Fruit fly (Drosophila melanogaster): ENCODE data around the gene CG14022.
A peak's percentile ranks its signal among the peaks of the same experiment; 100 is the strongest.

Gene CG14022

DNA sequence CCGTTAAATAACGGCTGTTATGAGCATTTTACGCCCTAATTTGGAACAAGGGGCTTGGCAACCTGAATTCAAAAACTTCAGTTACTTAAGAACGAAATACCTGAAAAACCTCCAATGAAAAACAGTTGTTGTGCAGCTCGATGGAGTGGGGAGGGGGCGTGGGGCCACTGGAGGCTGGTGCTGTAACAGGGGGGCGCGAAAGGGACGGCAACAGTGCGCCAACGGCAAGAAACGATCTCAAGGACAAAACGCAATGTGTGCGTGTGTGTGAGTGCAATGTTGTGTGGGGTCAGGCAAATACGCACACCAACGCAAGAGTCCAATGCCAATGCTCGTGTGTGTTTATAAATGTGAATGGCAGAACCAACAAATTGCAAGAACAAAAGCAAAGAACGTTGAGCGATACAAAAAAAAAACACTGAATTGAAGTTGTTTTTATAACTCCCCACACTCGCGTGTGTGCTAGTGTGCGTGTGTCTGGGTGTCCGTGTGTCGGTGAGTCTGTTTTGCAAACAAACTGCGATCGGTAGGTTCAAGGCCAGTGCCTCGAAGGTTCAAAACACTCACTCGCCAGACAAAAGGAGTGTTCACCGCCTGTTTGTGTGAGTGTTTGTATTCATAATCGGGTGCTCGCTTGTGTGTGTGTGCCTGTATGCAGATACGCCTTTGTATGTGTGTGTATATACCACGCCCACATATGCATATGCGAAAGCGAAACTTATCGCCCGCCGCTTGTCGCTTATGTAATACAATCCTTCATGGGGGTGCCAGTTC, 36.6 kb downstream of the CG14022 start:
- TF ChIP-seq Snoo (tag; optimal IDR thresholded peaks at IDR 0.05) (no peak), Pif1A (GFP tag; optimal IDR thresholded peaks at IDR 0.05) (no peak), CG9948 (tag; optimal IDR thresholded peaks at IDR 0.05) (no peak), CG8159 (tag; optimal IDR thresholded peaks at IDR 0.05) (no peak), CG17806 (tag; optimal IDR thresholded peaks at IDR 0.05) (peak; percentile 14), Ets98B (GFP tag; IDR thresholded peaks at IDR 0.05) (no peak), CG4496 (GFP tag; IDR thresholded peaks at IDR 0.05) (no peak), CG12605 (GFP tag; IDR thresholded peaks at IDR 0.05) (peak; percentile 52; the same call in 1 of the 2 replicates), CG13204 (GFP tag; optimal IDR thresholded peaks at IDR 0.05) (peak; percentile 44), CG15710 (tag; optimal IDR thresholded peaks at IDR 0.05) (peak; percentile 22), D1 (tag; optimal IDR thresholded peaks at IDR 0.05) (no peak), CG8301 (tag; optimal IDR thresholded peaks at IDR 0.05) (no peak), EcR (GFP tag; optimal IDR thresholded peaks at IDR 0.05) (peak; percentile 99), Pif1B (GFP tag; optimal IDR thresholded peaks at IDR 0.05) (no peak), fd96Ca (GFP tag; IDR thresholded peaks at IDR 0.05) (peak; percentile 6; the same call in 1 of the 3 replicates), rn (GFP tag; IDR thresholded peaks at IDR 0.05) (no peak), CG10348 (GFP tag; IDR thresholded peaks at IDR 0.05) (no peak), gl (tag; optimal IDR thresholded peaks at IDR 0.05) (peak; percentile 62), CG34367 (tag; optimal IDR thresholded peaks at IDR 0.05) (peak; percentile 35), CG14655 (GFP tag; optimal IDR thresholded peaks at IDR 0.05) (no peak), CG32121 (GFP tag; IDR thresholded peaks at IDR 0.05) (no peak)

DNA sequence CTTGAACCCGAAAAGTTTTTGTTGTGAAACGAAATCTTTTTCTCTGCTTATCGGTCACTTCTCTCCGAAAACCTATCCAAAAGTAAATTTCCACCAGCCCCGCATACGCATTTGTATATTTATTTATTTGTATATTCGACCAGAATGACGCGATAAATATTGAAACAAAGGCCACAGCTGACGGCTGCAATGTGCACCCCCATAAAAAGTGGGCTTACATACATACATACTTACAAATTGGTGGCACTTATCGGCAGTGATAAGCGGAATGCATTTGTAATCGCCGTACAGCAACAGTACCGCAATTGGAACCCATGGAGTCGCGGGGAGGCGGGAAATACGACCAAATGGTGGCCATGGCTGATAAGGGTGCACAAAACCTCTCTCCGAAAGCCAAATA, 37.5 kb downstream of the CG14022 start:
- TF ChIP-seq rn (GFP tag; IDR thresholded peaks at IDR 0.05): no peak
- TF ChIP-seq EcR (GFP tag; optimal IDR thresholded peaks at IDR 0.05): peak; percentile 79

DNA sequence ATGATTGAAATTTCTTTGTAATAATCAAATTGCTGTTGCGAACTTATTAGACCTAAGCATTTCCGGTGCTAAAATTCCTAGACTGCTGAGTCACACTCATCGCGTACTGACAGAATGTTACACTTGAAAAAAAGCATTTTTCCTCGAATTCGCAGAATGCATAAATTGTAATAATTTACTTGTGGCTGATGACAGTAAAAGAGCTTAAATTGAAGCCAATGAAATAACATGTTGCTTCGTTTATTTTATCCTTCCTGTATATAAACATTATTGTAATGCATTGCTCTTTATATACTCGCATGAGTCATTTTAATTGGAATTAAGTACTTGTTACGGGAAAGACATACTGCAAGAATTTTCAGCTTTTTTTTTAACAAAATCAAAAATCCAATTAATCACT, 38.1 kb downstream of the CG14022 start:
- TF ChIP-seq CG8301 (tag; optimal IDR thresholded peaks at IDR 0.05): no peak
- TF ChIP-seq CG4496 (GFP tag; IDR thresholded peaks at IDR 0.05): no peak
- no peak for TF ChIP-seq Snoo (tag; optimal IDR thresholded peaks at IDR 0.05)
- TF ChIP-seq D1 (tag; optimal IDR thresholded peaks at IDR 0.05): no peak
- TF ChIP-seq CG32121 (GFP tag; IDR thresholded peaks at IDR 0.05): no peak
- no peak for TF ChIP-seq CG12605 (GFP tag; IDR thresholded peaks at IDR 0.05)
- TF ChIP-seq CG13204 (GFP tag; optimal IDR thresholded peaks at IDR 0.05): no peak
- TF ChIP-seq gl (tag; optimal IDR thresholded peaks at IDR 0.05): no peak
- no peak for TF ChIP-seq fd96Ca (GFP tag; IDR thresholded peaks at IDR 0.05)
- peak; percentile 9 for TF ChIP-seq CG34367 (tag; optimal IDR thresholded peaks at IDR 0.05)
- TF ChIP-seq CG14655 (GFP tag; optimal IDR thresholded peaks at IDR 0.05): no peak
- TF ChIP-seq CG17806 (tag; optimal IDR thresholded peaks at IDR 0.05): peak; percentile 50
- TF ChIP-seq EcR (GFP tag; optimal IDR thresholded peaks at IDR 0.05): no peak
- TF ChIP-seq CG15710 (tag; optimal IDR thresholded peaks at IDR 0.05): no peak
- peak; percentile 25 for TF ChIP-seq CG9948 (tag; optimal IDR thresholded peaks at IDR 0.05)
- TF ChIP-seq Pif1B (GFP tag; optimal IDR thresholded peaks at IDR 0.05): no peak
- TF ChIP-seq rn (GFP tag; IDR thresholded peaks at IDR 0.05): no peak
- no peak for TF ChIP-seq Ets98B (GFP tag; IDR thresholded peaks at IDR 0.05)
- no peak for TF ChIP-seq Pif1A (GFP tag; optimal IDR thresholded peaks at IDR 0.05)
- no peak for TF ChIP-seq CG10348 (GFP tag; IDR thresholded peaks at IDR 0.05)
- peak; percentile 44 for TF ChIP-seq CG8159 (tag; optimal IDR thresholded peaks at IDR 0.05)

DNA sequence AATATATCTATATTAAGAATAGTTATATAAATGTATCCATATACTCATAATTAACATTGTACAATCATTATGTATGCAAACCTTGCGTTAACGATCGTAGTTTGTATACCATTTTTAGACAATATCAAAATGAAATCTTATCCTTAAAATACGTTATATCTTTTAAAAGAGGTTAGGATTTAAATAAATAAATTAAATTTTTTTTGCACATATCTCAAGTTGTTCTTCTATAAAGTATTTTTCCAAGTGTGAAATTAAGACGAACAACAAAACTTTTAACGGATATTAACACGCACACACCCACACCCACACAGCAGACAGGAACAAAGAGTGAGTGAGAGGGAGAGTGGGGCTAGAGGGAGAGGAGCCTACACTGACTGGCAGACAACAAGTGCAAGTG, 38.8 kb downstream of the CG14022 start:
- peak; percentile 47 for TF ChIP-seq CG8301 (tag; optimal IDR thresholded peaks at IDR 0.05)
- TF ChIP-seq CG34367 (tag; optimal IDR thresholded peaks at IDR 0.05): peak; percentile 76
- TF ChIP-seq rn (GFP tag; IDR thresholded peaks at IDR 0.05): no peak
- peak; percentile 47 for TF ChIP-seq CG14655 (GFP tag; optimal IDR thresholded peaks at IDR 0.05)
- no peak for TF ChIP-seq CG4496 (GFP tag; IDR thresholded peaks at IDR 0.05)
- TF ChIP-seq Pif1B (GFP tag; optimal IDR thresholded peaks at IDR 0.05): peak; percentile 48
- TF ChIP-seq fd96Ca (GFP tag; IDR thresholded peaks at IDR 0.05): no peak
- TF ChIP-seq CG15710 (tag; optimal IDR thresholded peaks at IDR 0.05): peak; percentile 89
- TF ChIP-seq Snoo (tag; optimal IDR thresholded peaks at IDR 0.05): peak; percentile 33
- TF ChIP-seq CG10348 (GFP tag; IDR thresholded peaks at IDR 0.05): no peak
- peak; percentile 18 for TF ChIP-seq CG13204 (GFP tag; optimal IDR thresholded peaks at IDR 0.05)
- TF ChIP-seq gl (tag; optimal IDR thresholded peaks at IDR 0.05): peak; percentile 49
- no peak for TF ChIP-seq Ets98B (GFP tag; IDR thresholded peaks at IDR 0.05)
- peak; percentile 88 for TF ChIP-seq CG8159 (tag; optimal IDR thresholded peaks at IDR 0.05)
- TF ChIP-seq CG9948 (tag; optimal IDR thresholded peaks at IDR 0.05): peak; percentile 76
- peak; percentile 81 for TF ChIP-seq CG17806 (tag; optimal IDR thresholded peaks at IDR 0.05)
- peak; percentile 24 for TF ChIP-seq Pif1A (GFP tag; optimal IDR thresholded peaks at IDR 0.05)
- TF ChIP-seq CG12605 (GFP tag; IDR thresholded peaks at IDR 0.05): peak; percentile 52; the same call in 1 of the 2 replicates
- TF ChIP-seq EcR (GFP tag; optimal IDR thresholded peaks at IDR 0.05): peak; percentile 89
- TF ChIP-seq CG32121 (GFP tag; IDR thresholded peaks at IDR 0.05): no peak
- peak; percentile 39 for TF ChIP-seq D1 (tag; optimal IDR thresholded peaks at IDR 0.05)

DNA sequence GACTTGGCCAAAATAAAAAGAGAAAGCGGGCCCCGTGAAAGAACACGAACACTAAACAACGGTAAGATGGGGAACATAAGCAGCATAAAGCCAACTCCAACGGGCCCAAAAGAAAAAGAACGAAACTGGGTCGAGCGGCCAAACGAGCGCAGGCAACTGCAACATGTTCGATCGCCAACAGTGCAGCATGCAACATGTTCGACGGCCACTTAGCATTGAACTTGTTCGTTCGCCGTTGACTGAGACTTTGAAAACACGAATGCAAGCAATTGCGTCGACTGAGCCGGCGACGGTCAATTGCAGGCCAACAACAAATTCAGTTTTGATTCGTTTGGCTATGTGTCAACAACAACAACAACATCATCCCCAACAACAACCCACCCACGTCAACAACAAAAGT, 40.0 kb downstream of the CG14022 start, which contains the start of gene vri:
Gene vri, plus strand, starts transcription at position 224 of the 400 bp plus-strand sequence.
- TF ChIP-seq CG13204 (GFP tag; optimal IDR thresholded peaks at IDR 0.05) (no peak), gl (tag; optimal IDR thresholded peaks at IDR 0.05) (no peak), CG8159 (tag; optimal IDR thresholded peaks at IDR 0.05) (no peak), Ets98B (GFP tag; IDR thresholded peaks at IDR 0.05) (no peak), Snoo (tag; optimal IDR thresholded peaks at IDR 0.05) (no peak), CG34367 (tag; optimal IDR thresholded peaks at IDR 0.05) (no peak), CG12605 (GFP tag; IDR thresholded peaks at IDR 0.05) (no peak), Pif1A (GFP tag; optimal IDR thresholded peaks at IDR 0.05) (no peak), CG15710 (tag; optimal IDR thresholded peaks at IDR 0.05) (no peak), CG17806 (tag; optimal IDR thresholded peaks at IDR 0.05) (no peak), CG9948 (tag; optimal IDR thresholded peaks at IDR 0.05) (no peak), D1 (tag; optimal IDR thresholded peaks at IDR 0.05) (no peak), CG8301 (tag; optimal IDR thresholded peaks at IDR 0.05) (no peak), fd96Ca (GFP tag; IDR thresholded peaks at IDR 0.05) (no peak), rn (GFP tag; IDR thresholded peaks at IDR 0.05) (no peak), CG4496 (GFP tag; IDR thresholded peaks at IDR 0.05) (no peak), Pif1B (GFP tag; optimal IDR thresholded peaks at IDR 0.05) (no peak), CG14655 (GFP tag; optimal IDR thresholded peaks at IDR 0.05) (no peak)

Data from whole organism, pupa.